Fruit fly (Drosophila melanogaster) whole organism, prepupa: Measurements from ENCODE around the gene CG33286.

Experiments used
- CG10669 ChIP-seq: fragments of 200-800 bp; sonication (Bioruptor generic); optimal IDR thresholded peaks from 3 replicates; lab custom pipeline; 2018; ENCODE audit warnings: missing biosample characterization, mild to moderate bottlenecking, missing genetic modification characterization, moderate library complexity
- CG15336 ChIP-seq: fragments of 200-800 bp; sonication (Bioruptor generic); IDR thresholded peaks from 2 replicates; pipeline ENCODE4 v1.3.6; 2022; ENCODE audit warnings: missing biosample characterization, missing genetic modification characterization
- CG31627 ChIP-seq: fragments of 200-800 bp; sonication (Bioruptor generic); optimal IDR thresholded peaks from 3 replicates; lab custom pipeline; 2016; ENCODE audit warnings: missing biosample characterization, missing genetic modification characterization
- CG32006 ChIP-seq: fragments of 200-800 bp; sonication (Bioruptor generic); optimal IDR thresholded peaks from 3 replicates; lab custom pipeline; 2017; ENCODE audit warnings: missing biosample characterization, mild to moderate bottlenecking, missing genetic modification characterization
- CG6792 ChIP-seq: fragments of 200-800 bp; sonication (Bioruptor generic); optimal IDR thresholded peaks from 3 replicates; lab custom pipeline; 2016; ENCODE audit warnings: missing biosample characterization, missing genetic modification characterization
- CG9139 ChIP-seq: fragments of 200-800 bp; sonication (Bioruptor generic); optimal IDR thresholded peaks from 3 replicates; lab custom pipeline; 2017; ENCODE audit warnings: missing biosample characterization, mild to moderate bottlenecking, missing genetic modification characterization
- Ets21C ChIP-seq: fragments of 200-800 bp; sonication (Bioruptor generic); optimal IDR thresholded peaks from 3 replicates; lab custom pipeline; 2016; ENCODE audit warnings: missing biosample characterization, missing genetic modification characterization
- Ets96B ChIP-seq: fragments of 200-800 bp; optimal IDR thresholded peaks from 2 replicates; lab custom pipeline; 2019; ENCODE audit warnings: missing biosample characterization, mild to moderate bottlenecking, missing genetic modification characterization, moderate library complexity
- Hr39 ChIP-seq: fragments of 200-800 bp; sonication (Bioruptor generic); optimal IDR thresholded peaks from 2 replicates; lab custom pipeline; 2016; ENCODE audit warnings: missing biosample characterization, missing genetic modification characterization
- Sox14 ChIP-seq: fragments of 200-800 bp; sonication (Bioruptor generic); optimal IDR thresholded peaks from 3 replicates; lab custom pipeline; 2016; ENCODE audit warnings: missing biosample characterization, missing genetic modification characterization
- eg ChIP-seq: fragments of 200-800 bp; sonication (Bioruptor generic); IDR thresholded peaks from 3 replicates; pipeline ENCODE4 v1.3.6; 2022; ENCODE audit warnings: missing biosample characterization, missing genetic modification characterization
- fd59A ChIP-seq: fragments of 200-800 bp; sonication (Bioruptor generic); optimal IDR thresholded peaks from 2 replicates; lab custom pipeline; 2017; ENCODE audit warnings: missing biosample characterization, mild to moderate bottlenecking, missing genetic modification characterization, missing genetic modification reagents
- lz ChIP-seq: fragments of 200-800 bp; sonication (Bioruptor generic); optimal IDR thresholded peaks from 3 replicates; lab custom pipeline; 2016; ENCODE audit warnings: missing biosample characterization, missing genetic modification characterization
- topi ChIP-seq: fragments of 200-800 bp; sonication (Bioruptor generic); optimal IDR thresholded peaks from 3 replicates; lab custom pipeline; 2016; ENCODE audit warnings: missing biosample characterization, missing genetic modification characterization

DNA sequence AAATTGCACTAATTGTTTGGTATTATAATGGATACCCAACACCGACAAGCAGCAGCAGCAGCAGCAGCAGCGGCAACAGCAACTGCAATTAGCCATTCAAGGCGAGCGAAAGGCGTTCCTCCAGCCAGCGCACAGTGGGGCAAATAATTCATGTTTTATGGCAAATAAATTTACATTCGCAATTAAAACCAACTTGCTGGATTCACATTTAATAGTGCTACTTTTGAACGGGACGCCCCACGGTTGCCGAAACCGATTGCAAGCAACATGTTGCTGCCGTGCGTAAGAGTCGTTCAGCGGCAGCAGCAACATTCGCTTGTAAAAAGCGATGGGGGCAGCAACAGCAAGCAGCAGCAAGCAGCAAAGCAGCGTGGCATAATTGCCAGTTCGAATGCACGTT, 40.8 kb downstream of the CG33286 start:
- no peak for TF ChIP-seq CG31627 (GFP tag; lab: Kevin White, UChicago)
- TF ChIP-seq eg: peak; percentile 69
- peak; percentile 54 for TF ChIP-seq CG32006 (GFP tag; lab: Kevin White, UChicago)
- peak; percentile 25 for TF ChIP-seq CG10669 (GFP tag; lab: Kevin White, UChicago)
- TF ChIP-seq fd59A (GFP tag; lab: Kevin White, UChicago): no peak
- peak; percentile 4 for TF ChIP-seq CG9139 (GFP tag; lab: Kevin White, UChicago)
- peak; percentile 23 for TF ChIP-seq Sox14 (GFP tag; lab: Kevin White, UChicago)
- no peak for TF ChIP-seq Ets96B (tag; lab: Kevin White, UChicago)
- TF ChIP-seq lz (GFP tag; lab: Kevin White, UChicago): peak; percentile 26
- peak; percentile 14 for TF ChIP-seq Hr39 (GFP tag; lab: Kevin White, UChicago)
- peak; percentile 26 for TF ChIP-seq CG6792 (GFP tag; lab: Kevin White, UChicago)
- peak; percentile 56; the same call in 1 of the 2 replicates for TF ChIP-seq CG15336 (GFP tag; lab: Robert Waterston, UW)
- peak; percentile 34 for TF ChIP-seq topi
- no peak for TF ChIP-seq Ets21C (GFP tag; lab: Kevin White, UChicago)
